Worm (Caenorhabditis elegans) whole organism, L3 larva: ENCODE data around the gene glb-12.

Experiments used
- ZK546.5 ChIP-seq: sonication (generic microtip); optimal IDR thresholded peaks from 2 replicates; lab custom pipeline; 2017; ENCODE audit warnings: missing biosample characterization, missing genetic modification characterization
- ceh-28 ChIP-seq: fragments of 150-350 bp; optimal IDR thresholded peaks from 2 replicates; lab custom pipeline; 2014; ENCODE audit warnings: missing biosample characterization, missing genetic modification reagents, missing genetic modification characterization
- ceh-82 ChIP-seq: fragments of 150-350 bp; optimal IDR thresholded peaks from 2 replicates; lab custom pipeline; 2014; ENCODE audit warnings: missing biosample characterization, missing genetic modification characterization
- daf-12 ChIP-seq: fragments of 150-350 bp; optimal IDR thresholded peaks from 2 replicates; lab custom pipeline; 2014; ENCODE audit warnings: missing biosample characterization, missing genetic modification reagents, missing genetic modification characterization
- egl-27 ChIP-seq: sonication (generic microtip); optimal IDR thresholded peaks from 4 replicates; lab custom pipeline; 2017; ENCODE audit warnings: missing biosample characterization, missing genetic modification reagents, missing genetic modification characterization
- elt-3 ChIP-seq, 3 experiments: fragments of 150-350 bp in 1 of 3; sonication (generic microtip) in 2 of 3; optimal IDR thresholded peaks; 2 replicates in 2 of 3; 4 replicates in 1 of 3; lab custom pipeline; 2014 to 2017; ENCODE audit warnings: missing biosample characterization in 3 of 3, missing genetic modification characterization in 3 of 3
- hmg-11 ChIP-seq: sonication (generic microtip); optimal IDR thresholded peaks from 2 replicates; lab custom pipeline; 2016; ENCODE audit warnings: missing genetic modification characterization, missing compliant biosample characterization
- jun-1 ChIP-seq: fragments of 150-350 bp; optimal IDR thresholded peaks from 2 replicates; lab custom pipeline; 2014; ENCODE audit warnings: missing biosample characterization, missing genetic modification reagents, missing genetic modification characterization
- lin-15B ChIP-seq: fragments of 150-350 bp; optimal IDR thresholded peaks from 2 replicates; lab custom pipeline; 2014; ENCODE audit warnings: missing biosample characterization, missing genetic modification characterization
- lin-39 ChIP-seq: fragments of 150-350 bp; optimal IDR thresholded peaks from 2 replicates; lab custom pipeline; 2018; ENCODE audit warnings: missing biosample characterization, missing genetic modification reagents, missing genetic modification characterization
- mdl-1 ChIP-seq: fragments of 150-350 bp; optimal IDR thresholded peaks from 2 replicates; lab custom pipeline; 2014; ENCODE audit warnings: missing biosample characterization, missing genetic modification characterization
- nhr-11 ChIP-seq: fragments of 150-350 bp; optimal IDR thresholded peaks from 2 replicates; lab custom pipeline; 2014; ENCODE audit warnings: missing biosample characterization, missing genetic modification characterization
- nhr-23 ChIP-seq: fragments of 150-350 bp; optimal IDR thresholded peaks from 2 replicates; lab custom pipeline; 2014; ENCODE audit warnings: missing biosample characterization, missing genetic modification reagents, missing genetic modification characterization
- nhr-237 ChIP-seq: fragments of 150-350 bp; optimal IDR thresholded peaks from 2 replicates; lab custom pipeline; 2014; ENCODE audit warnings: missing biosample characterization, missing genetic modification characterization
- nhr-43 ChIP-seq: sonication (generic microtip); optimal IDR thresholded peaks from 2 replicates; lab custom pipeline; 2016; ENCODE audit warnings: mild to moderate bottlenecking, missing genetic modification characterization, missing compliant biosample characterization; ENCODE audit not compliant: poor library complexity, severe bottlenecking
- unc-62 ChIP-seq: fragments of 150-350 bp; sonication (generic microtip); optimal IDR thresholded peaks from 4 replicates; lab custom pipeline; 2014; ENCODE audit warnings: missing biosample characterization, missing genetic modification reagents, missing genetic modification characterization
- zag-1 ChIP-seq: fragments of 150-350 bp; optimal IDR thresholded peaks from 2 replicates; lab custom pipeline; 2014; ENCODE audit warnings: missing biosample characterization, missing genetic modification characterization
- ztf-11 ChIP-seq: fragments of 150-350 bp; optimal IDR thresholded peaks from 2 replicates; lab custom pipeline; 2014; ENCODE audit warnings: missing biosample characterization, missing genetic modification characterization

glb-12 gene

DNA sequence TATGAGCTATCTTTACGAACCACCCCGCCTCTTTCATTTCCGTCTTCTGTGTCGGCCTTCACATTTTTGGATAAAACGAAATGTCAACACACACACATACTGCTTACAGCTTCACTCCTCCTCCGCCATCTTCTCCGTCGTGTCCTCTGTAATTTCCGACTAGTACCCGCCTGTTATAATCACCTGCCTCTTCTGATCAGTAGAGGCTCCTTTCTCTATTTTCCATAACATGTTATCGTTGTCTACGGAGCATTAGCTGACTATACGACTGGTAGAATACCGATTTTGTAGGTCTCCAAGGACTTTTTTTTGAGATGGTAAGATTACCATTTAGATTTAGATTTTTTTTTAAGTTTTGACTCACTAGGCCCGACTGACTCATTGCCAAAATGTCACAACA lies 46.5 kb downstream of the glb-12 start:
- TF ChIP-seq egl-27 (tag; lab: Kevin White, UChicago): no peak
- no peak for TF ChIP-seq nhr-11 (tag; lab: Kevin White, UChicago)
- no peak for TF ChIP-seq ztf-11 (tag; lab: Kevin White, UChicago)
- TF ChIP-seq ceh-28 (tag; lab: Kevin White, UChicago): no peak
- TF ChIP-seq unc-62 (GFP tag; lab: Kevin White, UChicago): no peak
- no peak for TF ChIP-seq daf-12 (tag; lab: Kevin White, UChicago)
- no peak for TF ChIP-seq ceh-82 (tag; lab: Kevin White, UChicago)
- TF ChIP-seq lin-39 (tag; lab: Kevin White, UChicago): no peak
- no peak for TF ChIP-seq zag-1 (tag; lab: Kevin White, UChicago)
- TF ChIP-seq jun-1 (tag; lab: Kevin White, UChicago): no peak
- no peak for TF ChIP-seq mdl-1
- no peak for TF ChIP-seq nhr-237 (tag; lab: Kevin White, UChicago)
- TF ChIP-seq, all 47 proteins: peak for 0

- TF ChIP-seq ZK546.5 (tag; lab: Kevin White, UChicago): no peak
- TF ChIP-seq nhr-43 (tag; lab: Kevin White, UChicago): no peak
- TF ChIP-seq, all 47 proteins: peak for 0
Observed at ce11 chrII:10680614-10681013, 50.8 kb downstream of the glb-12 start.

DNA sequence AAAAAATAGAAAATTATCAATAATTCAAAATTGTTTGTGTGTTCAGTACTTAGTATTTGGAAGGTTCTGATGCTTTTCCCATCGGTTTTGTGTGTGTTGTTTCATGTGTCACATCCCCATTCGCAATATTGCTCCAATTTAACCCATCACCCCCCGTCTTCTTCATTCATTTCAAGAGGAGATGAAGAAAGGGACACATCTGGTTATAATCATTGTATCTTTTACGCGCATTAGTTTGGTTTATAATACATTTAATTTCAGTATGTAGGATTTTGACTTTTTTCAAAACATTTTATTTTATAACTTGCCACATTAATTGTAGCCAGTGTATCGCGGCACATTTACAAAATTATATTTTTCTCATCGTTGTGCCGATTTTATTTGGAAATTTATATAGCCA lies 51.3 kb downstream of the glb-12 start:
- TF ChIP-seq nhr-23 (tag; lab: Kevin White, UChicago): no peak
- TF ChIP-seq unc-62 (GFP tag; lab: Kevin White, UChicago): no peak
- TF ChIP-seq ceh-82 (tag; lab: Kevin White, UChicago): no peak
- no peak for TF ChIP-seq hmg-11 (tag; lab: Kevin White, UChicago)
- TF ChIP-seq lin-15B (tag; lab: Kevin White, UChicago): no peak
- no peak for TF ChIP-seq elt-3 (tag; optimal IDR thresholded peaks at IDR 0.05; lab: Kevin White, UChicago)
